Fruit fly (Drosophila melanogaster) Kc167 (cell line): ENCODE data around the gene inaF-C.

Source experiments
- Myc ChIP-seq: fragments of >200 bp; optimal IDR thresholded peaks from 2 replicates; lab custom pipeline; 2017; ENCODE audit warnings: missing external identifiers
- Sin3A ChIP-seq: fragments of >200 bp; optimal IDR thresholded peaks from 2 replicates; lab custom pipeline; 2018; ENCODE audit warnings: missing external identifiers
- h ChIP-seq: fragments of >200 bp; optimal IDR thresholded peaks from 3 replicates; lab custom pipeline; 2018; ENCODE audit warnings: missing external identifiers
- insv ChIP-seq: fragments of >200 bp; optimal IDR thresholded peaks from 3 replicates; lab custom pipeline; 2018; ENCODE audit warnings: missing external identifiers
- psq ChIP-seq: fragments of >200 bp; optimal IDR thresholded peaks from 2 replicates; lab custom pipeline; 2017; ENCODE audit warnings: missing external identifiers
- ttk ChIP-seq: sonication (Bioruptor generic); optimal IDR thresholded peaks from 2 replicates; lab custom pipeline; 2017; ENCODE audit warnings: missing external identifiers

The inaF-C gene

dm6 chrX:11680405-11680804, 51.2 kb downstream of the inaF-C start:
- TF ChIP-seq Sin3A (lab: Kevin White, UChicago) (no peak), Myc (lab: Kevin White, UChicago) (no peak), psq (lab: Kevin White, UChicago) (no peak), insv (no peak), ttk (no peak), h (lab: Kevin White, UChicago) (no peak)

DNA sequence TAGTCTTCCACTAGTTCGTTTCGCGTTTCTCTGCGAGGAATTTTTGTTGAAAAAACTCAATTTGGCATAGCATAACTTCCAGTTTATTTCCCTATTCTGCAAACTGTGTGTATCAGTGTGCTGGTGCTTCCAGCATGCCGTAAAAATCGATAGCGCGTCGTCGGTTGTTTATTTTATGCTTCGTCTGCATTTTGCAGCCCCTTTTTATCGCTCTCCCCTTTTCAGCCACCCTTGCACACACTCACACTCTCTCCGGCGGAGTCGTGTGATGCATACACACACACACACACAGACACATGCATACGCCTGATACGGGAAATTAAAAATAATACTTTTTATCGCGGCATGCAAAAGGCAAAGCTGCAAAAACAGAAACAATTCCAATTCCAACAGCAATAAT, 52.1 kb downstream of the inaF-C start:
- TF ChIP-seq psq (lab: Kevin White, UChicago): no peak
- TF ChIP-seq Myc (lab: Kevin White, UChicago): no peak
- no peak for TF ChIP-seq ttk
- TF ChIP-seq h (lab: Kevin White, UChicago): no peak
- no peak for TF ChIP-seq Sin3A (lab: Kevin White, UChicago)
- TF ChIP-seq insv: no peak

DNA sequence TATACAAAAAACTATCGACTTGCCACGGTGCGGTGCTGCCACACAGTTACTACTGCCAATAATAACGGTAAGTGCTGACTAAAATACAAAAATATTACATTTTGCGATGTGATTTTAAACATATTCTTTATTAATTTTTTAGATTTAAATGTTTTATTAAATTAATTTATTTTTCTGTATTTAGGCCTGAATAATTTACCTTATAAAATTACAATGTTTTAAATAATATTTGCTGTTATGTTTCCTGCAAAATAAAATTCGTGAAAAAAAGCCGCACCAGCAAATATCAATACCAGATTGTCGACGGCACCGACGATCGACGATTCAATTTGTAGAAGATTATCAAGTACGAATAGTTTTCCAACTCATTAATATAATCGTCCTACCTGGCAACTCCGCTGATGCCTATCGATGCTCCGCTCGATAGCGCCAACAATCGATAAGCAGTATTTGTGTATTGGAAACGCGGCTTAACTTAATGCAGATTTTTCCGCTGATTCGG, 53.0 kb downstream of the inaF-C start, which contains the start of the genes Vlet and bif:
TSS of gene Vlet (minus strand) at position 51 of the 502 bp plus-strand sequence.
TSS of gene bif (plus strand) at position 432 of the 502 bp plus-strand sequence.
- TF ChIP-seq psq (lab: Kevin White, UChicago) (no peak), Myc (lab: Kevin White, UChicago) (no peak), h (lab: Kevin White, UChicago) (no peak), insv (no peak), ttk (no peak), Sin3A (lab: Kevin White, UChicago) (no peak)
